Fruit fly (Drosophila melanogaster) whole organism, larva: ENCODE data around the gene Osbp.

ENCODE experiments used
- noc ChIP-seq: fragments of 200-800 bp; sonication (Bioruptor generic); optimal IDR thresholded peaks from 3 replicates; lab custom pipeline; 2019; ENCODE audit warnings: missing biosample characterization, mild to moderate bottlenecking, missing genetic modification characterization, moderate library complexity

The Osbp gene

dm6 chr3R:24938049-24938448 is at the start of gene Osbp:
TSS of gene Osbp (minus strand) at chr3R:24938222.
- peak; percentile 2 for TF ChIP-seq noc (tag; lab: Kevin White, UChicago)

dm6 chr3R:24985029-24985685 is 47.1 kb upstream of the Osbp start:
- TF ChIP-seq noc (tag; lab: Kevin White, UChicago) = no peak

- no peak for TF ChIP-seq noc (tag; lab: Kevin White, UChicago)
Observed at dm6 chr3R:24983537-24984501, 45.8 kb upstream of the Osbp start, which contains the start of gene tnc. TSS of gene tnc (plus strand) at chr3R:24984384.

DNA sequence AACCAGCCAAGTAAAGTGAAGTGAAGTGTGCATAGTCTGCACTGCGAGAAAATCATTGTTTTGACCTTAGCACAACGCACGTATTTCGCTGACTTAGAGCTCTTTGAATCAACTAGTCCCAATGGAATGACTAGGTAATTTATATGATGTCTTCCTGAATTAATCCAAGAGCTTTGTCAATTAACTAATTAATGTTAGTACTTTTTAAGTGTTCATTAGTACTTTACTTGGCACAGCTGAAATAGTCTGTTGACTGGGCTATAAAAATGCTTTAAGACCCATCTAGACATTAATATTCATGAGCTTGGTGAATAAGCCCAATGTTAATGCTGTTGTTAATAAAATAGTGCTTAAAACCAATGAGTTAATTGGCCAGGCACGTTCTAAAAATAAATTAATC is 38.1 kb upstream of the Osbp start:
- TF ChIP-seq noc (tag; lab: Kevin White, UChicago) = no peak

dm6 chr3R:24974762-24975432 is 36.9 kb upstream of the Osbp start:
- no peak for TF ChIP-seq noc (tag; lab: Kevin White, UChicago)

dm6 chr3R:24970323-24971067 is 32.5 kb upstream of the Osbp start:
- no peak for TF ChIP-seq noc (tag; lab: Kevin White, UChicago)

- TF ChIP-seq noc (tag; lab: Kevin White, UChicago) = no peak
Observed at dm6 chr3R:24968888-24969287, 30.9 kb upstream of the Osbp start.

dm6 chr3R:24968015-24968414 is 30.0 kb upstream of the Osbp start:
- no peak for TF ChIP-seq noc (tag; lab: Kevin White, UChicago)

DNA sequence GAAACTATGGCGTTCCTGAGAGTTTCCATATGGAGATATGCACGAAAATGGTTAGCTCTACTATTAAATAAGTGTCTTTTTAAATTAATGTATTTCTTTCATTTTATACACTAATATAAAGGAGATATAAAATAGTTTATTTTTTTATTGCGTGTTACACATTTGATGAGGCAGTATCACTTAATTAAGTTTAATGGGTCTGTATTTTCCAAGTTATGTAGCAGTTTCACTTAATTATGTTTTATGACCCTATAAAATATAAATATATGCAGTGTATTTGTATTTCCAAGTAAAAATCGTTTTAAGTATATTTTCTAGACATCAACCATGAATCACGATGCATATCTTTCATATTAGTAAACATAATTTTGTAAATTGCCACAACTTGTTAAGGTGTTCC is 28.6 kb upstream of the Osbp start:
- TF ChIP-seq noc (tag; lab: Kevin White, UChicago) = no peak

DNA sequence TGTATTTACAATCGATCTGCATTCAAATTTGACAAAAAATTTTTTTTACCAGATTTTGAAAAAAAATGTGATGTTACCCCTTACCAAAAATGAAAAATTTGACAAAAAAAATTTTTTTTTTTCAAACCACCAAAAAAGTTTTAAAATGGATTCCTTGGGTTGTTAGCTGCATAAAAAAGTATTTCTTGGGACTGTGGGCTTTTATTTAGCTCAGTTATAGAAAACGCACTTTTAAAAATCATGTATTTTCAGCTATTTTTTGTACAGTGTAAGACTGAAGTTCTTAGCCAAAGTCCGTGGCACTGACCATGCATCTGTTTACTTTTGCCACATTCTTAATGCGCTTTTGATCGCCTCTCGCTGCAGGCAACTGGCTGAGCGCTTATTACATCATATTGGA is 27.4 kb upstream of the Osbp start:
- TF ChIP-seq noc (tag; lab: Kevin White, UChicago) = no peak

DNA sequence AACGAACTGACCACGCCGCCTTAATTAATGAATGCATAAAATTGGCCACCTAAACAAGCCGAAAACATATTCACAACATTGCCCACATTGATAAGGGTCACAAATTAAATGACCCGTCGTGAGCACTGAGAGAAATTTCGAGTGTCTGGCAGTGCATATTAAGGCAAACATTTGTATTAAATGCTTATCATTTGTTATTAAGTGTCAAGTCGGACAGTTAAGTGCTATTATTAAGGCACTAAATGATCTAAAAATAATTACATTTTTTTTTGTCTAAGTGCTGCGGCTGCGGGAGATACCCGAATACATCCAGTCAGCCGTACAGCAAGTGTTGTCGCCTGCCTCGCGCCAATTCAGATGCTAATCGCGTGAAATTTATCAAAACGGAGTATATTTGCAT is 24.4 kb upstream of the Osbp start:
- peak; percentile 87 for TF ChIP-seq noc (tag; lab: Kevin White, UChicago)

DNA sequence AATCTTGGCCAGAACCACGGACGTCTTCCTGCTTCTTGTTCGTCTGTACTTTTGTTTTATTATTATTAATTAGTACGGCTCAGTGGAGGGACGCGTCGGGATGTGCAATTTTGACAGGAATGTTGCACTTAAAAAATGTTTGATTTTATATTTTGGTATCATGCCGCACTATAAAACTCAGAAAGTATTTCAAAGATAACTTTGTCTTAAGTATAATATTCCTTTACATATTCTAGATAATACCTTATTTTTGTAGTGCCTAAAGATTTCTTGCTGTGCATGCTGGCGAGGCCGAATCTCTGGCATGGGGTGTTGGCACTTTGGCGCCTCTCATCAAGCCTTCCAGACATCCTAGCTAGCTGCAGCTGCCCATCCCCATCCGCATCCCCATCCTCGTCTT is 15.1 kb upstream of the Osbp start:
- TF ChIP-seq noc (tag; lab: Kevin White, UChicago) = no peak

dm6 chr3R:24947332-24947731 is 9.3 kb upstream of the Osbp start, which contains the start of gene mah:
TSS of gene mah (plus strand) at chr3R:24947632.
- no peak for TF ChIP-seq noc (tag; lab: Kevin White, UChicago)

DNA sequence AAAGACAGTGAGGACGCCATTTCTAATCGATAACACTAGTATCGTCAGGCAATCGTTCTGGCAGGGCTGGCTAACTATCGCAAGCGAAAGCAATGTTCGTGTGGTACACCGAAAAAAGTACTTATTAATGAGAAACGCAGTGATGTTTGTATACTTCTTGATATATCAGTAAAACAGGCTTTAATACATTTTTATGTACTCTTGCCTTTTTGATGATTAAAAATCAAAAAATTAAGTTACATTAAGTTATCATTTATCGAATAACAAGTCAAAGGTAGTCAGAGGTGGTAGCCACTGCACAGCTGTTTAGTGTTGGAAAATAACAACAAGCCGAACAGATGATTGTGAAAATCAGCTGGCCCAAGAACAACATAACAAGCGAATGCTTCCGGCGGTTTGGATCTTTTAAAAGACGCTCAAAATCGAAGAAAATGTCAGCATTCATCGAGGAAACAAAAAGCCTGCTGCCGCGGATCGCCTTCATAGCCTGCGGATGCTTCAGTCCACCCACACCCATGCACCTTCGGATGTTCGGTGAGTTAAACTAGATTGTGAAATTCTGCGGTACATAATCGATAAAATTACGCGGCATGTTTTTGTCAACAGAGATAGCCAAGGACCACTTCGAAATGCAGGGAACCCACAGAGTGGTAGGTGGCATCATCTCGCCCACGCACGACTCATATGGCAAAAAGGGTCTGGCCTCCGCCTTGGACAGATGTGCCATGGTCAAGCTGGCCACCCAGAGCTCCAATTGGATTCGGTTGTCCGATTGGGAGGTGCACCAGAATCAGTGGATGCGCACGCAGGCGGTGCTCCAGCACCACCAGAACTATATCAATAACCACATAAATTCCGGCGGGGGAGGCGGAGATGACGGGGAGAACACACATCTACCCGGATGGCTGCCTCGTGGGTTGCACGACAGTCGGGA is 7.2 kb upstream of the Osbp start, which contains the start of the genes ssh and Nmnat:
Gene ssh, minus strand, starts transcription at position 37 of the 934 bp plus-strand sequence.
Gene Nmnat, plus strand, starts transcription at position 318 of the 934 bp plus-strand sequence.
- peak; percentile 59 for TF ChIP-seq noc (tag; lab: Kevin White, UChicago)
